Worm (Caenorhabditis elegans): ENCODE results near the gene rilp-1.

The rilp-1 gene

ce11 chrIII:3664224-3664623 is 28.3 kb downstream of the rilp-1 start, which contains the start of gene C46F11.4:
C46F11.4 (minus strand) TSS chrIII:3664304.
- TF ChIP-seq jun-1 (tag; optimal IDR thresholded peaks at IDR 0.05) (no peak), lin-15B (tag; optimal IDR thresholded peaks at IDR 0.05) (no peak), nhr-28 (tag; optimal IDR thresholded peaks at IDR 0.05) (no peak), nhr-11 (tag; optimal IDR thresholded peaks at IDR 0.05) (no peak), elt-2 (tag; optimal IDR thresholded peaks at IDR 0.05) (peak; percentile 15), pha-4 (tag; optimal IDR thresholded peaks at IDR 0.05) (peak; percentile 63), nhr-12 (tag; optimal IDR thresholded peaks at IDR 0.05) (no peak), nfya-1 (tag; optimal IDR thresholded peaks at IDR 0.05; ENCODE audit: insufficient read depth) (peak; percentile 43), skn-1 (tag; optimal IDR thresholded peaks at IDR 0.05) (no peak), hmg-11 (tag; optimal IDR thresholded peaks at IDR 0.05) (peak; percentile 88), ceh-16 (tag; optimal IDR thresholded peaks at IDR 0.05) (no peak), lin-39 (tag; optimal IDR thresholded peaks at IDR 0.05) (peak; percentile 45)

ce11 chrIII:3670336-3670735 is 34.4 kb downstream of the rilp-1 start, which contains the start of gene C46F11.6:
C46F11.6 (minus strand) TSS chrIII:3670436.
- TF ChIP-seq fkh-10 (GFP tag; optimal IDR thresholded peaks at IDR 0.05) (no peak), sea-2 (GFP tag; optimal IDR thresholded peaks at IDR 0.05) (no peak), nhr-76 (tag; optimal IDR thresholded peaks at IDR 0.05) (no peak)

DNA sequence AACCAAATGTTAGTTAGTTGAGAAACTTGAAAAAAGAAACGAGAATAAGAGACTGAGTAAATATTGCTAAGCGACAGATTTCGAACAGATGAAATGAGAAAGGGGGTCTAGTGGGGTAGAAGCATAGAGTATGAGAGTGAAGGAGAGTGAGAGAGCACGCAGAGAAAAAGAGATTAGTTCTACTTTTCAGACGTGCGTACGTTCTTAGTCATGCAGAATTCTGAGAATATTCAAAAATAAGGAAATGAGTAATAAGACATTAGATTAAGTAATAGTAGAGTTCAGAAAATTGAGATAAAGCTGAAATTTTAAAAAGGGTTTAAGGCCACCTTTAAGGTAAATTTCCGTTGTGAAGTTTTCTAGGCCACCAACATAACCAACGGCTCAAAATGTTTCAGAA is 35.0 kb downstream of the rilp-1 start:
- TF ChIP-seq R02D3.7 (tag; optimal IDR thresholded peaks at IDR 0.05), result no peak
- peak; percentile 62 for TF ChIP-seq pha-4 (tag; optimal IDR thresholded peaks at IDR 0.05)
- peak; percentile 27 for TF ChIP-seq nfya-1 (tag; optimal IDR thresholded peaks at IDR 0.05; ENCODE audit: insufficient read depth)
- peak; percentile 12 for TF ChIP-seq hmg-11 (tag; optimal IDR thresholded peaks at IDR 0.05)
- no peak for TF ChIP-seq elt-2 (tag; optimal IDR thresholded peaks at IDR 0.05)

DNA sequence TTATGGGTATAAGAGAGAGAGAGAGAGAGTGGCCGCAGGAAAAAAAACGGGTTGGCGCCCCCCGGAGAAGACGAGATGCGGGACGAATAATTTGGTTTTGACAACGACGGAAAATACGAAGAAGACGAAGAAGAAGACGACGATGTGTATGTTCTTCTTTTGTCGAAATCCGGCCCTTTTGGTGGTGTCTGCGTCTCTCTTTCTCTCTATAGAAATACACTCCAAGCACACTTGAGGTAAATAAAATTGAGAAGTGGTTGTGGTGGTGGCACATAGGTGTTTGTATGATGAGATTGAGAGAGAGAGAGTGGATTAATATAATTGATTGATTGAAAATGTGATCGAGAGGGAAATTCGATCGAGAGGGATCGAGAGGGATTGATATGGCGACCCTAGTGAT is 36.9 kb downstream of the rilp-1 start:
- TF ChIP-seq nfya-1 (tag; optimal IDR thresholded peaks at IDR 0.05; ENCODE audit: insufficient read depth) (peak; percentile 61), nhr-237 (tag; optimal IDR thresholded peaks at IDR 0.05) (no peak), ceh-9 (tag; optimal IDR thresholded peaks at IDR 0.05) (no peak), elt-3 (tag; optimal IDR thresholded peaks at IDR 0.05) (no peak), pha-4 (tag; optimal IDR thresholded peaks at IDR 0.05) (peak; percentile 58), nhr-25 (tag; optimal IDR thresholded peaks at IDR 0.05) (peak; percentile 34), fkh-10 (GFP tag; optimal IDR thresholded peaks at IDR 0.05) (peak; percentile 9), nhr-11 (tag; optimal IDR thresholded peaks at IDR 0.05) (no peak), egl-5 (tag; optimal IDR thresholded peaks at IDR 0.05) (peak; percentile 25), sea-2 (GFP tag; optimal IDR thresholded peaks at IDR 0.05) (no peak), lin-15B (tag; optimal IDR thresholded peaks at IDR 0.05) (no peak), hmg-11 (tag; optimal IDR thresholded peaks at IDR 0.05) (peak; percentile 35)

DNA sequence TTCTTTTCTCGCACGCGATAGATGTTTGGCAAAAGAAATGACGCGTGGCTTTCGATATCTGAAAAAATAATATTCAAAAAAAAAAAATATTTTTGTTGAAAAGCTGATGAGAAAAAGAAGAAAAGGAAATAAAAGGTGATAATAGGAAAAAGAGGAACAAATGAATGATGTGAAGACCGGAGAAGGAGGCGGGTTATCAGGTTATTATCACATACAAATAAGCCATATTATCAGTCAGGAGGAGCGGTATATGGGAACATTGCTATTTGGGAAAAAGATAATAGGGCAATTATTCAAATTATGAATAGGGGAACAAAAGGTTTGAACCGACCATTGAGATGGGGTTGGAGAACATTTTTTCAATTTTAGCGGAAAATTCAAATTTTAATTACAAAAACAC is 38.2 kb downstream of the rilp-1 start:
- TF ChIP-seq hmg-11 (tag; optimal IDR thresholded peaks at IDR 0.05) (no peak), nfya-1 (tag; optimal IDR thresholded peaks at IDR 0.05; ENCODE audit: insufficient read depth) (no peak), lin-15B (tag; optimal IDR thresholded peaks at IDR 0.05) (no peak), nhr-11 (tag; optimal IDR thresholded peaks at IDR 0.05) (no peak), skn-1 (tag; optimal IDR thresholded peaks at IDR 0.05) (no peak), R02D3.7 (tag; optimal IDR thresholded peaks at IDR 0.05) (no peak), zag-1 (tag; optimal IDR thresholded peaks at IDR 0.05) (no peak), tbx-2 (tag; optimal IDR thresholded peaks at IDR 0.05) (no peak), nhr-23 (tag; optimal IDR thresholded peaks at IDR 0.05) (no peak)

- TF ChIP-seq sea-2 (GFP tag; optimal IDR thresholded peaks at IDR 0.05), result no peak
- no peak for TF ChIP-seq nhr-76 (tag; optimal IDR thresholded peaks at IDR 0.05)
- TF ChIP-seq aly-2 (tag; optimal IDR thresholded peaks at IDR 0.05), result no peak
- no peak for TF ChIP-seq mml-1 (tag; optimal IDR thresholded peaks at IDR 0.05)
- no peak for TF ChIP-seq hmg-11 (tag; optimal IDR thresholded peaks at IDR 0.05)
- TF ChIP-seq egl-27 (tag; optimal IDR thresholded peaks at IDR 0.05), result no peak
- TF ChIP-seq lin-15B (tag; optimal IDR thresholded peaks at IDR 0.05), result no peak
- no peak for TF ChIP-seq ceh-16 (tag; optimal IDR thresholded peaks at IDR 0.05)
- no peak for TF ChIP-seq nhr-67 (tag; optimal IDR thresholded peaks at IDR 0.05)
- TF ChIP-seq tbx-2 (tag; optimal IDR thresholded peaks at IDR 0.05), result no peak
- no peak for TF ChIP-seq lsy-12 (tag; optimal IDR thresholded peaks at IDR 0.05)
- TF ChIP-seq ztf-4 (tag; optimal IDR thresholded peaks at IDR 0.05), result no peak
These were observed 39.5 kb downstream of the rilp-1 start for ce11 chrIII:3675480-3675879.

All from whole organism, L3 larva.